Worm (Caenorhabditis elegans): ENCODE measurements around the gene gpcp-1.
A peak's percentile ranks its signal among the peaks of the same experiment; 100 is the strongest.

Gene gpcp-1

DNA sequence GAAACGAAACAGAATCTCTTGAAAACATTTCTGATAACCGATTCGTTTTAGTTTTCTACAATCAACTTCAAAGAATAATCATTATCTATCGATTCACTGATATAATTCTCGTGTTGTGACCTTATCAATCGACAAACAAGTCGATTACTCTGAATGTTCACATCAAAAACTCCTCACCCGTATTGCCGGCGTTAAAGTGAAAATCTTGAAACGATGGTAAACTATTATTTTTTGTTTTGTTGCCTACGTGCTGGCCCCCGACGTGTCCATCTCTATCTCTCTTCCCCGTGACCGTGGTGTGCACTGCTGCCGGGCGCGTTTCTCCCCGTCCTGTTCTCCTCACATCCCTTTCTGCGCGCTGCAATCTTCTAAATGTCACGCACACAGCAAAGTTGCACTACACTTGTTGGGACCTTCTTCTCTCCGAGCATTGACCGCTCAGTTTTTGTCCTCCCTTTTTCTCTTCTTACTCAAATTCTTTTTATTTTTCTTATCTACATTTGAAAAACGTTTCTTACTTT is 20.5 kb downstream of the gpcp-1 start:
- TF ChIP-seq blmp-1 (tag; optimal IDR thresholded peaks at IDR 0.05): no peak
- no peak for TF ChIP-seq sptf-1 (tag; optimal IDR thresholded peaks at IDR 0.05)
- no peak for TF ChIP-seq cnd-1 (tag; optimal IDR thresholded peaks at IDR 0.05)
- no peak for TF ChIP-seq nhr-237 (tag; optimal IDR thresholded peaks at IDR 0.05)
- no peak for TF ChIP-seq ceh-39 (tag; optimal IDR thresholded peaks at IDR 0.05)
- no peak for TF ChIP-seq sem-2 (GFP tag; optimal IDR thresholded peaks at IDR 0.05)
- TF ChIP-seq unc-62 (GFP tag; optimal IDR thresholded peaks at IDR 0.05): peak; percentile 21
- no peak for TF ChIP-seq ceh-43 (GFP tag; optimal IDR thresholded peaks at IDR 0.05)
- TF ChIP-seq ces-1 (GFP tag; optimal IDR thresholded peaks at IDR 0.05): no peak
- peak; percentile 59 for TF ChIP-seq unc-120 (tag; optimal IDR thresholded peaks at IDR 0.05; ENCODE audit: poor library complexity, severe bottlenecking)
- no peak for TF ChIP-seq M03D4.4 (tag; optimal IDR thresholded peaks at IDR 0.05)
- TF ChIP-seq nhr-2 (tag; optimal IDR thresholded peaks at IDR 0.05): peak; percentile 19
- TF ChIP-seq tbx-8 (GFP tag; optimal IDR thresholded peaks at IDR 0.05): no peak
- TF ChIP-seq lsy-2 (tag; optimal IDR thresholded peaks at IDR 0.05): no peak
- no peak for TF ChIP-seq ham-2 (GFP tag; optimal IDR thresholded peaks at IDR 0.05)
- no peak for TF ChIP-seq nhr-12 (tag; optimal IDR thresholded peaks at IDR 0.05)
- TF ChIP-seq pha-4 (tag; optimal IDR thresholded peaks at IDR 0.05): no peak
- TF ChIP-seq hlh-1 (tag; optimal IDR thresholded peaks at IDR 0.05): peak; percentile 41
- no peak for TF ChIP-seq ztf-11 (tag; optimal IDR thresholded peaks at IDR 0.05)
- no peak for TF ChIP-seq ceh-83 (GFP tag; optimal IDR thresholded peaks at IDR 0.05)
- no peak for TF ChIP-seq mls-2 (tag; optimal IDR thresholded peaks at IDR 0.05)
- TF ChIP-seq flh-1 (GFP tag; optimal IDR thresholded peaks at IDR 0.05): no peak
- no peak for TF ChIP-seq zip-8 (tag; optimal IDR thresholded peaks at IDR 0.05)
- TF ChIP-seq elt-1 (tag; optimal IDR thresholded peaks at IDR 0.05; ENCODE audit: borderline replicate concordance, insufficient read depth): no peak

DNA sequence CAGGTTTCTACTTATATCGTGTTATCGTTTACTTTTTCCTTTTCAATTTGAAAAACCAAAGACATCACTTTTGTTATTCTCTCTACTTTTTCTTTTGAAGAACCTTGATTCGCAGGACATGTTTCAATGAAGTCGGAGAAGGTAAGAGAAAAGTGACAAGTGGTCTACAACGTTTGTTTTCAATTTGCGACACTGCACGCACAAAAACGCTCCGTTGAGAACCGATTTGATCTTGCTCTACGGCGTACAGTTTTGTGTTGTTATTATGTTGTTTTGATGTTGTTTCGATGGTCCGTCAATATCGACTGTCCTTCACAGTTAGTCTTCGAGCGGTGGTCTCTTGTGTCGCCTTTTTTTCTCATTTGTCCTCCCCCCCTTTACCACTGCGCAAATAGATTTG is 21.0 kb downstream of the gpcp-1 start, which contains the start of gene pccb-1:
TSS of gene pccb-1 (plus strand) at position 127 of the 400 bp plus-strand sequence.
- TF ChIP-seq hlh-1 (tag; optimal IDR thresholded peaks at IDR 0.05) (peak; percentile 35), nhr-12 (tag; optimal IDR thresholded peaks at IDR 0.05) (no peak), mep-1 (tag; optimal IDR thresholded peaks at IDR 0.05) (no peak)

DNA sequence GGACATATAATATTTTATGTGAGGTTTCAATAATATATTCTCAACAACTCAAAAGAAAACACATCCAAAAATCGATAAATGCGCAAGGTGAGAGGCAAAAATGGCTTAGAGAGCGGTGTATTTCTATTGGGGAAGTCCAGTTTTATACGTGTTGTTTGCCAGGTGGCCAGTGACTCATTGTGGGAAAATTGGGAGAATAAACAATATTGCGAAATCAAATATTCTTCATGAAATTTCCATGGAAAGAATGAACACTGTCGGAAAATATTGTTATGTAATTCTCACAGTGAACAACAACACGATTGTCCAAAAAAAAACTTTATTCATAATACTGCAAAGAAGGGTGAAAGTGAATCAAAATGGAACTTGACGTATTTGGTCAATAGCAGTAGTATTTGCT is 22.8 kb downstream of the gpcp-1 start:
- TF ChIP-seq mep-1 (tag; optimal IDR thresholded peaks at IDR 0.05) (no peak), unc-62 (GFP tag; optimal IDR thresholded peaks at IDR 0.05) (no peak), cnd-1 (tag; optimal IDR thresholded peaks at IDR 0.05) (no peak), ceh-43 (GFP tag; optimal IDR thresholded peaks at IDR 0.05) (no peak), lin-32 (GFP tag; optimal IDR thresholded peaks at IDR 0.05) (no peak), flh-1 (GFP tag; optimal IDR thresholded peaks at IDR 0.05) (no peak), ceh-83 (GFP tag; optimal IDR thresholded peaks at IDR 0.05) (no peak), ztf-11 (tag; optimal IDR thresholded peaks at IDR 0.05) (no peak), lin-13 (tag; optimal IDR thresholded peaks at IDR 0.05) (no peak), ceh-39 (tag; optimal IDR thresholded peaks at IDR 0.05) (no peak), bed-3 (GFP tag; optimal IDR thresholded peaks at IDR 0.05) (no peak), nhr-12 (tag; optimal IDR thresholded peaks at IDR 0.05) (no peak), M03D4.4 (tag; optimal IDR thresholded peaks at IDR 0.05) (no peak), ces-1 (GFP tag; optimal IDR thresholded peaks at IDR 0.05) (no peak), snpc-4 (tag; optimal IDR thresholded peaks at IDR 0.05) (no peak), blmp-1 (tag; optimal IDR thresholded peaks at IDR 0.05) (no peak), nhr-237 (tag; optimal IDR thresholded peaks at IDR 0.05) (no peak)

DNA sequence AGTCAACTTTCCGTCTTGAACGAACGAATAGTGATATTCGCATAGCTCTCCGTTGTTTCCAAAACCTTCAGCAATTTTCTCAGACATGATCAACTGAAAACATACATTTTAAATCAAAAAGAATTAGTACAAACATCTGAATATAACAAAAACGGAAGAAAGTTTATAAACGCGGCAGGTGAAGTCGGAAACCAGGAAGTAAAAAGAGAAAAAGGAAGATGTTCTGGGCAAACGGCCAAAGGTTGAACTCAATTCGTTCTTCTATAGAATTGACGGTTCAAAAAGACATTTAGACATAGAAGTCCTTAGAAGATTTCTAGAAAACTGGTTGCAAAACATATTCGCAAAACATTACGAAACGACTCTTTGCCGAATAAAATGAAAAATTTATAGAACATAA is 23.2 kb downstream of the gpcp-1 start, which contains the start of gene F52E4.5:
TSS of gene F52E4.5 (minus strand) at position 101 of the 400 bp plus-strand sequence.
- TF ChIP-seq lin-32 (GFP tag; optimal IDR thresholded peaks at IDR 0.05) (no peak), ceh-43 (GFP tag; optimal IDR thresholded peaks at IDR 0.05) (no peak), ces-1 (GFP tag; optimal IDR thresholded peaks at IDR 0.05) (no peak), lsy-2 (tag; optimal IDR thresholded peaks at IDR 0.05) (no peak), nhr-12 (tag; optimal IDR thresholded peaks at IDR 0.05) (no peak), ztf-11 (tag; optimal IDR thresholded peaks at IDR 0.05) (no peak)

DNA sequence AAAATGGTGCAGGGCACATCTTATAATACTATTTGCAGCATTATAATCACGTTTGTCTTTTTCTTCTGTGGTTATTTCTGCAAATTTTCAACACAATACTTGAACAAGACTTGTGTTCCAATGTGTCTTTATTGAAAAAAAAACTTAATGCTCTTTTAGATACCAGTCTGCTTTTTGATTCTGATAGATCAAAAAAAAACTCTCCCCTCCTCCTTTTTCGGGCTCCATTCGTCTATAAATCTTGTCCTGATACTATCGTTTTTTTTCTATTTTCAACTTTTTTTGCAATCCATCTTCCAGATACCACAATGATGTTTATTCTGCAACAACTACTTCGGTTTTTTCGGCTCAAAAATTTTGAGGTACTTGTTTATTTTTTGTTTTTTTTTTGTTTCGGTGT is 29.6 kb downstream of the gpcp-1 start, which contains the start of gene twk-16:
TSS of gene twk-16 (plus strand) at position 301 of the 400 bp plus-strand sequence.
- TF ChIP-seq unc-39 (tag; optimal IDR thresholded peaks at IDR 0.05): no peak
- no peak for TF ChIP-seq nhr-28 (tag; optimal IDR thresholded peaks at IDR 0.05)
- no peak for TF ChIP-seq tbx-8 (GFP tag; optimal IDR thresholded peaks at IDR 0.05)
- no peak for TF ChIP-seq nhr-2 (tag; optimal IDR thresholded peaks at IDR 0.05)
- TF ChIP-seq lsy-2 (tag; optimal IDR thresholded peaks at IDR 0.05): no peak
- no peak for TF ChIP-seq bed-3 (GFP tag; optimal IDR thresholded peaks at IDR 0.05)
- no peak for TF ChIP-seq mab-5 (tag; optimal IDR thresholded peaks at IDR 0.05)
- TF ChIP-seq mls-2 (tag; optimal IDR thresholded peaks at IDR 0.05): no peak
- TF ChIP-seq elt-3 (tag; optimal IDR thresholded peaks at IDR 0.05): no peak
- TF ChIP-seq snpc-4 (tag; optimal IDR thresholded peaks at IDR 0.05): no peak
- no peak for TF ChIP-seq cnd-1 (tag; optimal IDR thresholded peaks at IDR 0.05)
- TF ChIP-seq ceh-83 (GFP tag; optimal IDR thresholded peaks at IDR 0.05): no peak
- TF ChIP-seq nhr-237 (tag; optimal IDR thresholded peaks at IDR 0.05): no peak
- TF ChIP-seq lin-32 (GFP tag; optimal IDR thresholded peaks at IDR 0.05): no peak
- no peak for TF ChIP-seq drap-1 (GFP tag; optimal IDR thresholded peaks at IDR 0.05)
- TF ChIP-seq zip-8 (tag; optimal IDR thresholded peaks at IDR 0.05): no peak

All from whole organism, mixed stage, embryonic.